Worm (Caenorhabditis elegans): ENCODE data around the gene flr-1.

flr-1 gene

ce11 chrX:13442446-13442845, 13.9 kb downstream of the flr-1 start (continued):
- TF ChIP-seq ztf-7 (tag; optimal IDR thresholded peaks at IDR 0.05) (peak; percentile 51), nhr-41 (GFP tag; IDR thresholded peaks at IDR 0.05) (no peak), nhr-28 (tag; optimal IDR thresholded peaks at IDR 0.05) (no peak), ztf-11 (tag; optimal IDR thresholded peaks at IDR 0.05) (no peak), ceh-32 (tag; optimal IDR thresholded peaks at IDR 0.05; ENCODE audit: poor library complexity) (no peak), Y5F2A.4 (GFP tag; optimal IDR thresholded peaks at IDR 0.05) (no peak), R02D3.7 (tag; optimal IDR thresholded peaks at IDR 0.05) (no peak), mxl-3 (GFP tag; optimal IDR thresholded peaks at IDR 0.05) (peak; percentile 38), nhr-10 (tag; optimal IDR thresholded peaks at IDR 0.05) (no peak), duxl-1 (tag; optimal IDR thresholded peaks at IDR 0.05; ENCODE audit: poor library complexity) (no peak), lim-7 (GFP tag; IDR thresholded peaks at IDR 0.05) (peak; percentile 63), jun-1 (tag; optimal IDR thresholded peaks at IDR 0.05) (peak; percentile 20), gei-8 (GFP tag; optimal IDR thresholded peaks at IDR 0.05) (no peak), dve-1 (tag; optimal IDR thresholded peaks at IDR 0.05; ENCODE audit: insufficient read depth) (peak; percentile 38), ama-1 (optimal IDR thresholded peaks at IDR 0.05) (no peak), nhr-102 (tag; optimal IDR thresholded peaks at IDR 0.05) (peak; percentile 56), unc-39 (tag; optimal IDR thresholded peaks at IDR 0.05) (no peak), dmd-6 (GFP tag; IDR thresholded peaks at IDR 0.05) (peak; percentile 65), ceh-20 (GFP tag; IDR thresholded peaks at IDR 0.05) (peak; percentile 62; the same call in 1 of the 2 replicates), rbr-2 (tag; optimal IDR thresholded peaks at IDR 0.05) (peak; percentile 74), daf-19 (GFP tag; conservative IDR thresholded peaks at IDR 0.05) (no peak), nhr-111 (GFP tag; optimal IDR thresholded peaks at IDR 0.05) (no peak), ZK546.5 (tag; optimal IDR thresholded peaks at IDR 0.05) (no peak), unc-62 (GFP tag; optimal IDR thresholded peaks at IDR 0.05 in 1 of 2) (no peak), unc-62 (tag; optimal IDR thresholded peaks at IDR 0.05) (no peak), Y48G9A.11 (GFP tag; IDR thresholded peaks at IDR 0.05) (no peak), madf-5 (GFP tag; IDR thresholded peaks at IDR 0.05) (0 out of 4 replicates have a peak, but pooled peaks of 1 of the 2 experiments have one; percentile 39), lin-39 (tag; optimal IDR thresholded peaks at IDR 0.05) (no peak), ZK337.2 (GFP tag; IDR thresholded peaks at IDR 0.05) (peak; percentile 63), zip-11 (GFP tag; IDR thresholded peaks at IDR 0.05) (0 out of 2 replicates have a peak, but pooled peaks have one; percentile 27), madf-9 (GFP tag; conservative IDR thresholded peaks at IDR 0.05) (peak; percentile 75), spr-1 (tag; optimal IDR thresholded peaks at IDR 0.05) (peak; percentile 44), mdl-1 (tag; optimal IDR thresholded peaks at IDR 0.05) (peak in 1 of 2 experiments; percentile 29), ceh-28 (tag; optimal IDR thresholded peaks at IDR 0.05) (no peak), nhr-42 (GFP tag; IDR thresholded peaks at IDR 0.05) (0 out of 2 replicates have a peak, but pooled peaks have one; percentile 67), zag-1 (tag; optimal IDR thresholded peaks at IDR 0.05) (no peak), pqm-1 (tag; optimal IDR thresholded peaks at IDR 0.05) (no peak), Y105C5A.15 (GFP tag; IDR thresholded peaks at IDR 0.05) (0 out of 2 replicates have a peak, but pooled peaks have one; percentile 63), mdt-29 (GFP tag; IDR thresholded peaks at IDR 0.05) (no peak), hlh-11 (tag; optimal IDR thresholded peaks at IDR 0.05) (peak; percentile 47), ces-1 (GFP tag; optimal IDR thresholded peaks at IDR 0.05) (no peak), unc-130 (GFP tag; optimal IDR thresholded peaks at IDR 0.05) (no peak), fkh-10 (GFP tag; optimal IDR thresholded peaks at IDR 0.05) (peak; percentile 32), lsy-2 (tag; optimal IDR thresholded peaks at IDR 0.05) (no peak), aly-2 (tag; optimal IDR thresholded peaks at IDR 0.05) (no peak), php-3 (GFP tag; IDR thresholded peaks at IDR 0.05) (peak; percentile 27; the same call in 1 of the 2 replicates), tra-1 (GFP tag; IDR thresholded peaks at IDR 0.05) (0 out of 2 replicates have a peak, but pooled peaks have one; percentile 18), set-16 (GFP tag; IDR thresholded peaks at IDR 0.05) (no peak), aha-1 (tag) (no peak), egl-43 (GFP tag; IDR thresholded peaks at IDR 0.05) (peak; percentile 83), snpc-1.2 (GFP tag; IDR thresholded peaks at IDR 0.05) (peak; percentile 81), lin-15B (tag; optimal IDR thresholded peaks at IDR 0.05) (no peak)
